Worm (Caenorhabditis elegans) whole organism, L1 larva: ENCODE measurements around the gene cyp-14A1.

Experiments used
- F16B12.6 ChIP-seq: fragments of 150-350 bp; optimal IDR thresholded peaks from 2 replicates; lab custom pipeline; 2014; ENCODE audit warnings: missing biosample characterization, missing genetic modification characterization
- aly-2 ChIP-seq: fragments of 150-350 bp; optimal IDR thresholded peaks from 2 replicates; lab custom pipeline; 2014; ENCODE audit warnings: missing biosample characterization, missing genetic modification characterization
- ceh-82 ChIP-seq, 3 experiments: fragments of 150-350 bp in 1 of 3; sonication (generic microtip) in 2 of 3; optimal IDR thresholded peaks; 2 replicates each; lab custom pipeline; 2014 to 2017; ENCODE audit warnings: missing biosample characterization in 3 of 3, missing genetic modification characterization in 3 of 3
- ceh-88 ChIP-seq: fragments of 200-800 bp; sonication (Bioruptor generic); IDR thresholded peaks from 2 replicates; pipeline ENCODE4 v1.3.6; 2022; ENCODE audit warnings: missing genetic modification characterization, missing compliant biosample characterization
- ceh-90 ChIP-seq: sonication (generic microtip); optimal IDR thresholded peaks from 2 replicates; lab custom pipeline; 2016; ENCODE audit warnings: missing genetic modification characterization, missing compliant biosample characterization
- ces-1 ChIP-seq: fragments of 150-350 bp; optimal IDR thresholded peaks from 2 replicates; lab custom pipeline; 2014; ENCODE audit warnings: missing biosample characterization, missing genetic modification reagents, missing genetic modification characterization
- egl-13 ChIP-seq: sonication (generic microtip); optimal IDR thresholded peaks from 2 replicates; lab custom pipeline; 2016; ENCODE audit warnings: missing genotype, missing genetic modification reagents, missing genetic modification characterization, missing compliant biosample characterization
- egl-27 ChIP-seq, 2 experiments: fragments of 150-350 bp in 1 of 2; sonication (generic microtip); optimal IDR thresholded peaks; 3 replicates each; lab custom pipeline; 2017 to 2018; ENCODE audit warnings: missing biosample characterization in 2 of 2, missing genetic modification characterization in 2 of 2, missing genetic modification reagents in 2 of 2
- elt-2 ChIP-seq: sonication (generic microtip); optimal IDR thresholded peaks from 2 replicates; lab custom pipeline; 2016; ENCODE audit warnings: missing genetic modification characterization, mild to moderate bottlenecking, inconsistent platforms, missing compliant biosample characterization, missing genetic modification reagents
- elt-3 ChIP-seq, 6 experiments: fragments of 150-350 bp in 1 of 6; sonication (generic microtip); optimal IDR thresholded peaks; 2 replicates each; lab custom pipeline; 2017 to 2018; ENCODE audit warnings: missing biosample characterization in 6 of 6, missing genetic modification characterization in 6 of 6, inconsistent platforms in 1 of 6
- ets-5 ChIP-seq: fragments of 200-800 bp; sonication (Bioruptor generic); IDR thresholded peaks from 2 replicates; pipeline ENCODE4 v1.3.6; 2022; ENCODE audit warnings: missing genetic modification characterization, missing compliant biosample characterization
- fkh-10 ChIP-seq: sonication (generic microtip); optimal IDR thresholded peaks from 2 replicates; lab custom pipeline; 2017; ENCODE audit warnings: missing biosample characterization, missing genetic modification reagents, missing genetic modification characterization
- fos-1 ChIP-seq: fragments of 150-350 bp; optimal IDR thresholded peaks from 2 replicates; lab custom pipeline; 2014; ENCODE audit warnings: missing biosample characterization, missing genetic modification characterization
- grh-1 ChIP-seq: fragments of 200-800 bp; sonication (Bioruptor generic); IDR thresholded peaks from 2 replicates; pipeline ENCODE4 v1.3.6; 2022; ENCODE audit warnings: missing genetic modification reagents, missing genetic modification characterization, missing compliant biosample characterization
- hpl-2 ChIP-seq: fragments of 150-350 bp; optimal IDR thresholded peaks from 2 replicates; lab custom pipeline; 2014; ENCODE audit warnings: missing biosample characterization, missing genetic modification reagents, missing genetic modification characterization
- isw-1 ChIP-seq: fragments of 200-800 bp; sonication (Bioruptor generic); IDR thresholded peaks from 2 replicates; pipeline ENCODE4 v1.3.6; 2022; ENCODE audit warnings: missing genetic modification characterization, missing compliant biosample characterization
- jun-1 ChIP-seq: fragments of 150-350 bp; optimal IDR thresholded peaks from 2 replicates; lab custom pipeline; 2014; ENCODE audit warnings: missing biosample characterization, missing genetic modification reagents, missing genetic modification characterization
- lin-13 ChIP-seq: fragments of 150-350 bp; optimal IDR thresholded peaks from 2 replicates; lab custom pipeline; 2014; ENCODE audit warnings: missing biosample characterization, missing genetic modification reagents, missing genetic modification characterization
- lin-15B ChIP-seq: fragments of 150-350 bp; sonication (generic microtip); optimal IDR thresholded peaks from 3 replicates; lab custom pipeline; 2014; ENCODE audit warnings: missing biosample characterization, missing genetic modification characterization
- lin-35 ChIP-seq, 2 experiments: fragments of 150-350 bp; optimal IDR thresholded peaks; 2 replicates each; lab custom pipeline; 2014; ENCODE audit warnings: missing biosample characterization in 2 of 2, missing genetic modification characterization in 2 of 2, missing genetic modification reagents in 2 of 2
- lsy-2 ChIP-seq, 2 experiments: fragments of 150-350 bp; optimal IDR thresholded peaks; 2 replicates each; lab custom pipeline; 2014; ENCODE audit warnings: missing biosample characterization in 2 of 2, missing genetic modification characterization in 2 of 2
- mdl-1 ChIP-seq, 2 experiments: fragments of 150-350 bp; optimal IDR thresholded peaks; 2 replicates each; lab custom pipeline; 2014 to 2017; ENCODE audit warnings: missing biosample characterization in 2 of 2, missing genetic modification characterization in 2 of 2, inconsistent platforms in 1 of 2
- mef-2 ChIP-seq: fragments of 150-350 bp; optimal IDR thresholded peaks from 2 replicates; lab custom pipeline; 2014; ENCODE audit warnings: missing biosample characterization, missing genetic modification characterization
- mep-1 ChIP-seq: fragments of 150-350 bp; optimal IDR thresholded peaks from 2 replicates; lab custom pipeline; 2014; ENCODE audit warnings: missing biosample characterization, missing genetic modification characterization
- nhr-11 ChIP-seq: fragments of 150-350 bp; optimal IDR thresholded peaks from 2 replicates; lab custom pipeline; 2014; ENCODE audit warnings: missing biosample characterization, missing genetic modification characterization
- nhr-28 ChIP-seq: fragments of 150-350 bp; optimal IDR thresholded peaks from 2 replicates; lab custom pipeline; 2014; ENCODE audit warnings: missing biosample characterization, missing genetic modification characterization
- nhr-71 ChIP-seq: sonication (generic microtip); optimal IDR thresholded peaks from 2 replicates; lab custom pipeline; 2016; ENCODE audit warnings: mild to moderate bottlenecking, missing genetic modification characterization, moderate library complexity, missing compliant biosample characterization
- nhr-84 ChIP-seq: sonication (generic microtip); optimal IDR thresholded peaks from 2 replicates; lab custom pipeline; 2017; ENCODE audit warnings: missing biosample characterization, missing genetic modification characterization
- nhr-85 ChIP-seq: sonication (generic microtip); peaks from one replicate; lab custom pipeline; 2016; ENCODE audit warnings: missing genetic modification characterization, inconsistent platforms, missing compliant biosample characterization
- pag-3 ChIP-seq: sonication (generic microtip); optimal IDR thresholded peaks from 2 replicates; lab custom pipeline; 2017; ENCODE audit warnings: missing genetic modification characterization, mild to moderate bottlenecking, missing compliant biosample characterization, antibody characterized with exemption, borderline replicate concordance; ENCODE audit not compliant: insufficient read depth
- pqm-1 ChIP-seq: sonication (generic microtip); optimal IDR thresholded peaks from 3 replicates; lab custom pipeline; 2017; ENCODE audit warnings: missing biosample characterization, missing genetic modification characterization
- rnt-1 ChIP-seq: sonication (generic microtip); optimal IDR thresholded peaks from 2 replicates; lab custom pipeline; 2016; ENCODE audit warnings: mild to moderate bottlenecking, missing genetic modification characterization, moderate library complexity, missing compliant biosample characterization
- skn-1 ChIP-seq: fragments of 150-350 bp; optimal IDR thresholded peaks from 2 replicates; lab custom pipeline; 2014; ENCODE audit warnings: missing biosample characterization, missing genetic modification characterization
- sptf-1 ChIP-seq: fragments of 150-350 bp; optimal IDR thresholded peaks from 2 replicates; lab custom pipeline; 2014; ENCODE audit warnings: missing biosample characterization, missing genetic modification characterization
- swsn-7 ChIP-seq: sonication (generic microtip); optimal IDR thresholded peaks from 2 replicates; lab custom pipeline; 2016; ENCODE audit warnings: missing genetic modification characterization, missing compliant biosample characterization
- tbx-2 ChIP-seq: sonication (generic microtip); optimal IDR thresholded peaks from 2 replicates; lab custom pipeline; 2016; ENCODE audit warnings: missing genetic modification characterization, missing compliant biosample characterization
- tlp-1 ChIP-seq: fragments of 150-350 bp; optimal IDR thresholded peaks from 2 replicates; lab custom pipeline; 2014; ENCODE audit warnings: missing biosample characterization, missing genetic modification characterization
- unc-86 ChIP-seq: sonication (generic microtip); optimal IDR thresholded peaks from 2 replicates; lab custom pipeline; 2016; ENCODE audit warnings: missing genetic modification characterization, missing compliant biosample characterization
- vab-15 ChIP-seq: sonication (generic microtip); optimal IDR thresholded peaks from 2 replicates; lab custom pipeline; 2017; ENCODE audit warnings: missing genotype, mild to moderate bottlenecking, missing genetic modification characterization, missing compliant biosample characterization
- xbp-1 ChIP-seq: sonication (generic microtip); optimal IDR thresholded peaks from 2 replicates; lab custom pipeline; 2016; ENCODE audit warnings: missing genetic modification characterization, missing compliant biosample characterization
- zag-1 ChIP-seq: fragments of 150-350 bp; optimal IDR thresholded peaks from 2 replicates; lab custom pipeline; 2014; ENCODE audit warnings: missing biosample characterization, missing genetic modification characterization
- zip-4 ChIP-seq: fragments of 200-800 bp; sonication (Bioruptor generic); optimal IDR thresholded peaks from 2 replicates; lab custom pipeline; 2018; ENCODE audit warnings: mild to moderate bottlenecking, missing genetic modification characterization, moderate library complexity, missing compliant biosample characterization

The cyp-14A1 gene

ce11 chrX:13290531-13290930, 23.4 kb upstream of the cyp-14A1 start, which contains the start of gene R04D3.3:
TSS of gene R04D3.3 (minus strand) at chrX:13290631.
- TF ChIP-seq nhr-71 (tag; lab: Kevin White, UChicago) (no peak), F16B12.6 (tag; lab: Kevin White, UChicago) (no peak), ceh-82 (tag; optimal IDR thresholded peaks at IDR 0.05; lab: Kevin White, UChicago) (no peak), nhr-11 (no peak), pqm-1 (tag; lab: Kevin White, UChicago) (no peak), fkh-10 (GFP tag; lab: Kevin White, UChicago) (no peak), ces-1 (GFP tag; lab: Kevin White, UChicago) (no peak), aly-2 (tag; lab: Kevin White, UChicago) (no peak), egl-27 (tag; optimal IDR thresholded peaks at IDR 0.05; lab: Kevin White, UChicago) (no peak), mef-2 (tag; lab: Kevin White, UChicago) (no peak), hpl-2 (GFP tag; lab: Kevin White, UChicago) (no peak), vab-15 (tag; lab: Kevin White, UChicago) (no peak), mdl-1 (tag; optimal IDR thresholded peaks at IDR 0.05; lab: Kevin White, UChicago) (no peak)

ce11 chrX:13288715-13289114, 21.6 kb upstream of the cyp-14A1 start, which contains the start of gene R04D3.4:
TSS of gene R04D3.4 (minus strand) at chrX:13288815.
- TF ChIP-seq mdl-1 (tag; optimal IDR thresholded peaks at IDR 0.05; lab: Kevin White, UChicago) = no peak
- TF ChIP-seq rnt-1 (tag; lab: Kevin White, UChicago) = no peak
- no peak for TF ChIP-seq swsn-7 (tag; lab: Kevin White, UChicago)
- no peak for TF ChIP-seq jun-1 (tag; lab: Kevin White, UChicago)
- no peak for TF ChIP-seq elt-2
- TF ChIP-seq isw-1 (GFP tag; lab: Robert Waterston, UW) = no peak
- TF ChIP-seq egl-13 (tag; lab: Kevin White, UChicago) = no peak
- TF ChIP-seq ets-5 (GFP tag; lab: Robert Waterston, UW) = no peak
- TF ChIP-seq zag-1 (tag; lab: Kevin White, UChicago) = no peak
- no peak for TF ChIP-seq fos-1 (tag; lab: Kevin White, UChicago)
- no peak for TF ChIP-seq lin-13 (GFP tag; lab: Kevin White, UChicago)
- TF ChIP-seq tbx-2 (tag; lab: Kevin White, UChicago) = no peak
- TF ChIP-seq sptf-1 (tag; lab: Kevin White, UChicago) = no peak
- no peak for TF ChIP-seq ceh-88
- no peak for TF ChIP-seq xbp-1
- no peak for TF ChIP-seq zip-4 (GFP tag; lab: Kevin White, UChicago)
- TF ChIP-seq tlp-1 (tag; lab: Kevin White, UChicago) = no peak
- no peak for TF ChIP-seq lsy-2 (tag; optimal IDR thresholded peaks at IDR 0.05; lab: Kevin White, UChicago)

ce11 chrX:13286533-13286932, 19.4 kb upstream of the cyp-14A1 start, which contains the start of gene R04D3.2:
TSS of gene R04D3.2 (minus strand) at chrX:13286633.
- TF ChIP-seq mdl-1 (tag; optimal IDR thresholded peaks at IDR 0.05; lab: Kevin White, UChicago) = no peak
- TF ChIP-seq unc-86 (tag; lab: Kevin White, UChicago) = no peak
- TF ChIP-seq nhr-84 (tag; lab: Kevin White, UChicago) = no peak
- no peak for TF ChIP-seq nhr-85
- TF ChIP-seq egl-13 (tag; lab: Kevin White, UChicago) = no peak
- TF ChIP-seq grh-1 = no peak

ce11 chrX:13284618-13285017, 17.5 kb upstream of the cyp-14A1 start:
- TF ChIP-seq elt-3 (tag; optimal IDR thresholded peaks at IDR 0.05; lab: Kevin White, UChicago) (no peak), egl-13 (tag; lab: Kevin White, UChicago) (no peak), pag-3 (tag; lab: Kevin White, UChicago) (no peak), lin-35 (GFP tag; optimal IDR thresholded peaks at IDR 0.05; lab: Kevin White, UChicago) (no peak), mep-1 (tag; lab: Kevin White, UChicago) (no peak), ceh-90 (tag; lab: Kevin White, UChicago) (no peak), skn-1 (tag; lab: Kevin White, UChicago) (no peak), nhr-28 (no peak), nhr-84 (tag; lab: Kevin White, UChicago) (no peak), lin-15B (no peak), ceh-88 (no peak), egl-27 (tag; optimal IDR thresholded peaks at IDR 0.05; lab: Kevin White, UChicago) (no peak), rnt-1 (tag; lab: Kevin White, UChicago) (no peak)
